Fruit fly (Drosophila melanogaster) whole organism, embryonic: Measurements from ENCODE around the gene Sec15.

Experiments
- Atf6 ChIP-seq: fragments of 200-800 bp; sonication (Bioruptor generic); IDR thresholded peaks from 2 replicates; pipeline ENCODE4 v1.3.6; 2022; ENCODE audit warnings: missing biosample characterization, missing genetic modification characterization
- Bdp1 ChIP-seq: fragments of 200-800 bp; sonication (Bioruptor generic); optimal IDR thresholded peaks from 3 replicates; lab custom pipeline; 2016; ENCODE audit warnings: missing biosample characterization, missing genetic modification characterization
- Bgb ChIP-seq: fragments of 200-800 bp; sonication (Bioruptor generic); IDR thresholded peaks from 2 replicates; pipeline ENCODE4 v1.3.6; 2022; ENCODE audit warnings: missing biosample characterization, missing genetic modification characterization; ENCODE audit not compliant: partially characterized antibody
- CG10565 ChIP-seq: fragments of 200-800 bp; sonication (Bioruptor generic); optimal IDR thresholded peaks from 3 replicates; lab custom pipeline; 2016; ENCODE audit warnings: missing biosample characterization, mild to moderate bottlenecking, missing genetic modification characterization
- CG11504 ChIP-seq: fragments of 200-800 bp; sonication (Bioruptor generic); optimal IDR thresholded peaks from 3 replicates; lab custom pipeline; 2019; ENCODE audit warnings: missing biosample characterization, mild to moderate bottlenecking, missing genetic modification characterization, moderate library complexity
- CG12391 ChIP-seq: fragments of 200-800 bp; sonication (Bioruptor generic); optimal IDR thresholded peaks from 3 replicates; lab custom pipeline; 2018; ENCODE audit warnings: missing biosample characterization, mild to moderate bottlenecking, missing genetic modification characterization, moderate library complexity
- CG12744 ChIP-seq: fragments of 200-800 bp; sonication (Bioruptor generic); optimal IDR thresholded peaks from 2 replicates; lab custom pipeline; 2016; ENCODE audit warnings: missing biosample characterization, missing genetic modification characterization
- CG1602 ChIP-seq: fragments of 200-800 bp; sonication (Bioruptor generic); optimal IDR thresholded peaks from 3 replicates; lab custom pipeline; 2016; ENCODE audit warnings: missing biosample characterization, missing genetic modification characterization
- CG16863 ChIP-seq: fragments of 200-800 bp; sonication (Bioruptor generic); optimal IDR thresholded peaks from 3 replicates; lab custom pipeline; 2016; ENCODE audit warnings: missing biosample characterization, missing genetic modification characterization
- CG17359 ChIP-seq: fragments of 200-800 bp; sonication (Bioruptor generic); optimal IDR thresholded peaks from 3 replicates; lab custom pipeline; 2018; ENCODE audit warnings: missing biosample characterization, mild to moderate bottlenecking, missing genetic modification characterization, moderate library complexity
- CG17361 ChIP-seq: fragments of 200-800 bp; sonication (Bioruptor generic); IDR thresholded peaks from 3 replicates; pipeline ENCODE4 v1.3.6; 2022; ENCODE audit warnings: missing biosample characterization, missing genetic modification characterization
- CG2116 ChIP-seq: fragments of 200-800 bp; sonication (Bioruptor generic); optimal IDR thresholded peaks from 3 replicates; lab custom pipeline; 2018; ENCODE audit warnings: missing biosample characterization, mild to moderate bottlenecking, missing genetic modification characterization
- CG2129 ChIP-seq: fragments of 200-800 bp; sonication (Bioruptor generic); IDR thresholded peaks from 2 replicates; pipeline ENCODE4 v1.3.6; 2022; ENCODE audit warnings: missing biosample characterization, missing genetic modification characterization; ENCODE audit not compliant: partially characterized antibody
- CG3726 ChIP-seq: fragments of 200-800 bp; sonication (Bioruptor generic); IDR thresholded peaks from 3 replicates; pipeline ENCODE4, ENCODE4 v1.3.6; 2022; ENCODE audit warnings: missing biosample characterization, missing genetic modification characterization
- CG3838 ChIP-seq: fragments of 200-800 bp; sonication (Bioruptor generic); optimal IDR thresholded peaks from 3 replicates; lab custom pipeline; 2016; ENCODE audit warnings: missing biosample characterization, missing genetic modification characterization
- CG4617 ChIP-seq: fragments of 200-800 bp; sonication (Bioruptor generic); optimal IDR thresholded peaks from 3 replicates; lab custom pipeline; 2016; ENCODE audit warnings: missing biosample characterization, missing genetic modification characterization, borderline replicate concordance
- CG7556 ChIP-seq: fragments of 200-800 bp; sonication (Bioruptor generic); optimal IDR thresholded peaks from 2 replicates; lab custom pipeline; 2017; ENCODE audit warnings: missing biosample characterization, mild to moderate bottlenecking, missing genetic modification characterization
- CG8359 ChIP-seq: fragments of 200-800 bp; sonication (Bioruptor generic); optimal IDR thresholded peaks from 2 replicates; lab custom pipeline; 2017; ENCODE audit warnings: missing biosample characterization, mild to moderate bottlenecking, missing genetic modification characterization, borderline replicate concordance
- CG8388 ChIP-seq: fragments of 200-800 bp; sonication (Bioruptor generic); optimal IDR thresholded peaks from 2 replicates; lab custom pipeline; 2019; ENCODE audit warnings: missing biosample characterization, mild to moderate bottlenecking, missing genetic modification characterization, moderate library complexity
- CG9727 ChIP-seq: fragments of 200-800 bp; sonication (Bioruptor generic); optimal IDR thresholded peaks from 3 replicates; lab custom pipeline; 2017; ENCODE audit warnings: missing biosample characterization, mild to moderate bottlenecking, missing genetic modification characterization
- D19A ChIP-seq: fragments of 200-800 bp; optimal IDR thresholded peaks from 3 replicates; lab custom pipeline; 2019; ENCODE audit warnings: missing biosample characterization, mild to moderate bottlenecking, missing genetic modification characterization, moderate library complexity
- Dp ChIP-seq: fragments of 200-800 bp; sonication (Bioruptor generic); optimal IDR thresholded peaks from 2 replicates; lab custom pipeline; 2018; ENCODE audit warnings: missing biosample characterization, mild to moderate bottlenecking, missing genetic modification characterization, moderate library complexity
- Hmr ChIP-seq: fragments of 200-800 bp; sonication (Bioruptor generic); optimal IDR thresholded peaks from 3 replicates; lab custom pipeline; 2017; ENCODE audit warnings: mild to moderate bottlenecking, missing biosample characterization, missing genetic modification reagents, missing genetic modification characterization
- MBD-R2 ChIP-seq: fragments of 200-800 bp; sonication (Bioruptor generic); IDR thresholded peaks from 2 replicates; pipeline ENCODE4 v1.3.6; 2022; ENCODE audit warnings: missing biosample characterization, missing genetic modification characterization
- Meics ChIP-seq: fragments of 200-800 bp; sonication (Bioruptor generic); optimal IDR thresholded peaks from 2 replicates; lab custom pipeline; 2017; ENCODE audit warnings: missing biosample characterization, mild to moderate bottlenecking, missing genetic modification characterization
- Nf-YA ChIP-seq: fragments of 200-800 bp; sonication (Bioruptor generic); IDR thresholded peaks from 2 replicates; pipeline ENCODE4 v1.3.6; 2022; ENCODE audit warnings: missing biosample characterization, missing genetic modification characterization
- TFAM ChIP-seq: fragments of 200-800 bp; sonication (Bioruptor generic); optimal IDR thresholded peaks from 2 replicates; lab custom pipeline; 2017; ENCODE audit warnings: missing biosample characterization, missing genetic modification characterization, inconsistent platforms
- Vsx1 ChIP-seq: fragments of 200-800 bp; sonication (Bioruptor generic); optimal IDR thresholded peaks from 2 replicates; lab custom pipeline; 2017; ENCODE audit warnings: missing biosample characterization, mild to moderate bottlenecking, missing genetic modification characterization, missing genetic modification reagents
- ab ChIP-seq: fragments of 200-800 bp; sonication (Bioruptor generic); optimal IDR thresholded peaks from 2 replicates; lab custom pipeline; 2016; ENCODE audit warnings: missing biosample characterization, missing genetic modification characterization
- chn ChIP-seq: fragments of 200-800 bp; sonication (Bioruptor generic); optimal IDR thresholded peaks from 2 replicates; lab custom pipeline; 2016; ENCODE audit warnings: missing biosample characterization, missing genetic modification characterization
- dmrt11E ChIP-seq: fragments of 200-800 bp; sonication (Bioruptor generic); optimal IDR thresholded peaks from 3 replicates; lab custom pipeline; 2018; ENCODE audit warnings: missing biosample characterization, mild to moderate bottlenecking, missing genetic modification characterization, moderate library complexity
- en ChIP-seq: fragments of 200-800 bp; sonication (Bioruptor generic); optimal IDR thresholded peaks from 2 replicates; lab custom pipeline; 2016; ENCODE audit warnings: missing biosample characterization, missing genetic modification characterization
- eve ChIP-seq, 2 experiments: fragments of >200 bp; optimal IDR thresholded peaks; 2 replicates each; lab custom pipeline; 2017; ENCODE audit warnings: missing biosample characterization in 2 of 2, missing genetic modification characterization in 2 of 2
- h ChIP-seq: fragments of >200 bp; optimal IDR thresholded peaks from 2 replicates; lab custom pipeline; 2017
- jumu ChIP-seq: fragments of 200-800 bp; sonication (Bioruptor generic); optimal IDR thresholded peaks from 3 replicates; lab custom pipeline; 2016; ENCODE audit warnings: missing biosample characterization, missing genetic modification characterization
- pho ChIP-seq: fragments of 200-800 bp; sonication (Bioruptor generic); optimal IDR thresholded peaks from 2 replicates; lab custom pipeline; 2016; ENCODE audit warnings: missing biosample characterization, missing genetic modification characterization
- phol ChIP-seq: fragments of 200-800 bp; sonication (Bioruptor generic); optimal IDR thresholded peaks from 3 replicates; lab custom pipeline; 2018; ENCODE audit warnings: missing biosample characterization, mild to moderate bottlenecking, missing genetic modification characterization, moderate library complexity
- pita ChIP-seq: fragments of 200-800 bp; sonication (Bioruptor generic); optimal IDR thresholded peaks from 2 replicates; lab custom pipeline; 2017; ENCODE audit warnings: missing biosample characterization, mild to moderate bottlenecking, missing genetic modification characterization
- pum ChIP-seq: fragments of 200-800 bp; sonication (Bioruptor generic); optimal IDR thresholded peaks from 2 replicates; lab custom pipeline; 2016; ENCODE audit warnings: missing biosample characterization, missing genetic modification characterization
- salm ChIP-seq: fragments of 200-800 bp; sonication (Bioruptor generic); optimal IDR thresholded peaks from 2 replicates; lab custom pipeline; 2018; ENCODE audit warnings: missing biosample characterization, mild to moderate bottlenecking, missing genetic modification characterization
- scrt ChIP-seq: fragments of 200-800 bp; sonication (Bioruptor generic); optimal IDR thresholded peaks from 2 replicates; lab custom pipeline; 2018; ENCODE audit warnings: missing biosample characterization, mild to moderate bottlenecking, missing genetic modification characterization, moderate library complexity
- sens ChIP-seq: fragments of 200-800 bp; sonication (Bioruptor generic); peaks from one replicate; lab custom pipeline; 2016; ENCODE audit warnings: missing biosample characterization, missing genetic modification characterization
- sisA ChIP-seq: fragments of 200-800 bp; sonication (Bioruptor generic); IDR thresholded peaks from 2 replicates; pipeline ENCODE4 v1.3.6; 2022; ENCODE audit warnings: missing biosample characterization, missing genetic modification characterization
- sob ChIP-seq: fragments of 200-800 bp; sonication (Bioruptor generic); IDR thresholded peaks from 2 replicates; pipeline ENCODE4 v1.3.6; 2022; ENCODE audit warnings: missing biosample characterization, missing genetic modification characterization
- sr ChIP-seq: fragments of 200-800 bp; sonication (Bioruptor generic); IDR thresholded peaks from 3 replicates; pipeline ENCODE4 v1.3.6; 2022; ENCODE audit warnings: missing biosample characterization, missing genetic modification characterization
- ssp ChIP-seq: fragments of 200-800 bp; sonication (Bioruptor generic); IDR thresholded peaks from 2 replicates; pipeline ENCODE4 v1.3.6; 2022; ENCODE audit warnings: missing biosample characterization, missing genetic modification characterization
- sug ChIP-seq: fragments of 200-800 bp; optimal IDR thresholded peaks from 2 replicates; lab custom pipeline; 2019; ENCODE audit warnings: missing biosample characterization, mild to moderate bottlenecking, missing genetic modification characterization, moderate library complexity
- ttk ChIP-seq: fragments of 200-800 bp; sonication (Bioruptor generic); IDR thresholded peaks from 2 replicates; pipeline ENCODE4 v2.1.2; 2022; ENCODE audit warnings: missing biosample characterization, missing genetic modification characterization
- vnd ChIP-seq: fragments of 200-800 bp; sonication (Bioruptor generic); IDR thresholded peaks from 3 replicates; pipeline ENCODE4 v1.3.6; 2022; ENCODE audit warnings: missing biosample characterization, missing genetic modification characterization; ENCODE audit not compliant: partially characterized antibody
- zfh1 ChIP-seq: fragments of 200-800 bp; sonication (Bioruptor generic); IDR thresholded peaks from 3 replicates; pipeline ENCODE4 v1.3.6; 2022; ENCODE audit warnings: missing biosample characterization, missing genetic modification characterization
- zfh2 ChIP-seq: fragments of 200-800 bp; sonication (Bioruptor generic); optimal IDR thresholded peaks from 2 replicates; lab custom pipeline; 2016; ENCODE audit warnings: missing biosample characterization, missing genetic modification characterization

Sec15 gene

dm6 chr3R:21111046-21111480 is 3.3 kb upstream of the Sec15 start, which contains the start of gene Rab11 (continued):
- TF ChIP-seq CG12744 (no peak), CG8388 (GFP tag; lab: Kevin White, UChicago) (peak; percentile 21), sisA (GFP tag; lab: Robert Waterston, UW) (peak; percentile 34; the same call in 1 of the 2 replicates), chn (peak; percentile 4), D19A (tag; lab: Kevin White, UChicago) (peak; percentile 6), pita (GFP tag; lab: Kevin White, UChicago) (no peak), CG17359 (tag; lab: Kevin White, UChicago) (peak; percentile 33), zfh2 (GFP tag; lab: Kevin White, UChicago) (peak; percentile 23), phol (tag; lab: Kevin White, UChicago) (peak; percentile 88), Vsx1 (GFP tag; lab: Kevin White, UChicago) (peak; percentile 28), CG9727 (GFP tag; lab: Kevin White, UChicago) (peak; percentile 64), h (lab: Kevin White, UChicago) (no peak), CG16863 (GFP tag; lab: Kevin White, UChicago) (no peak), CG8359 (no peak), Bgb (GFP tag; lab: Robert Waterston, UW) (peak; percentile 91), Meics (peak; percentile 21), scrt (peak; percentile 10), CG4617 (GFP tag; lab: Kevin White, UChicago) (peak; percentile 32), jumu (GFP tag; lab: Kevin White, UChicago) (peak; percentile 25), CG2129 (GFP tag; lab: Robert Waterston, UW) (peak; percentile 77), Nf-YA (GFP tag; lab: Robert Waterston, UW) (0 out of 2 replicates have a peak, but pooled peaks have one; percentile 6), dmrt11E (tag; lab: Kevin White, UChicago) (peak; percentile 40), Bdp1 (no peak), CG11504 (tag; lab: Kevin White, UChicago) (peak; percentile 59), sr (GFP tag; lab: Robert Waterston, UW) (no peak), ttk (GFP tag; lab: Robert Waterston, UW) (no peak), Hmr (GFP tag; lab: Kevin White, UChicago) (peak; percentile 67), ssp (GFP tag; lab: Robert Waterston, UW) (no peak; the same call in 1 of the 2 replicates), sug (tag; lab: Kevin White, UChicago) (peak; percentile 71), ab (GFP tag; lab: Kevin White, UChicago) (no peak), Dp (GFP tag; lab: Kevin White, UChicago) (peak; percentile 53), TFAM (GFP tag; lab: Kevin White, UChicago) (no peak), eve (GFP tag; optimal IDR thresholded peaks at IDR 0.05; lab: Kevin White, UChicago) (no peak), pum (peak; percentile 52), MBD-R2 (GFP tag; lab: Robert Waterston, UW) (0 out of 2 replicates have a peak, but pooled peaks have one; percentile 15), pho (GFP tag; lab: Kevin White, UChicago) (peak; percentile 10), salm (tag; lab: Kevin White, UChicago) (no peak), en (GFP tag; lab: Kevin White, UChicago) (no peak), CG17361 (GFP tag; lab: Robert Waterston, UW) (peak; percentile 68; the same call in 2 of the 3 replicates), CG7556 (GFP tag; lab: Kevin White, UChicago) (peak; percentile 42), CG2116 (peak; percentile 92), CG12391 (tag; lab: Kevin White, UChicago) (peak; percentile 77), zfh1 (GFP tag; lab: Robert Waterston, UW) (0 out of 3 replicates have a peak, but pooled peaks have one; percentile 35), sob (GFP tag; lab: Robert Waterston, UW) (peak; percentile 37; the same call in 1 of the 2 replicates), Atf6 (GFP tag; lab: Robert Waterston, UW) (peak; percentile 55; the same call in 1 of the 2 replicates), CG1602 (GFP tag; lab: Kevin White, UChicago) (peak; percentile 11), CG3838 (GFP tag; lab: Kevin White, UChicago) (no peak), sens (GFP tag; lab: Kevin White, UChicago) (peak; percentile 91), CG3726 (no peak), CG10565 (GFP tag; lab: Kevin White, UChicago) (no peak), vnd (GFP tag; lab: Robert Waterston, UW) (peak; percentile 91)
